Worm (Caenorhabditis elegans) whole organism, L4 larva: ENCODE measurements around the gene rps-11.

Source experiments
- ZK546.5 ChIP-seq, 2 experiments: sonication (generic microtip); optimal IDR thresholded peaks; 2 replicates each; lab custom pipeline; 2017; ENCODE audit warnings: missing biosample characterization in 2 of 2, missing genetic modification characterization in 2 of 2
- ceh-20 ChIP-seq: fragments of 200-800 bp; sonication (Bioruptor generic); IDR thresholded peaks from 2 replicates; pipeline ENCODE4 v1.3.6; 2022; ENCODE audit warnings: missing genetic modification reagents, missing genetic modification characterization, missing compliant biosample characterization
- daf-19 ChIP-seq: fragments of 200-800 bp; sonication (Bioruptor generic); conservative IDR thresholded peaks from 2 replicates; pipeline ENCODE4 v1.3.6; 2022; ENCODE audit warnings: missing genetic modification characterization, missing compliant biosample characterization
- hif-1 ChIP-seq, 2 experiments: sonication (generic microtip); optimal IDR thresholded peaks; 2 replicates each; lab custom pipeline; 2016 to 2017; ENCODE audit warnings: missing compliant biosample characterization in 2 of 2, missing genetic modification characterization in 2 of 2, missing genetic modification reagents in 2 of 2, missing genotype in 2 of 2, mild to moderate bottlenecking in 1 of 2
- madf-9 ChIP-seq: fragments of 200-800 bp; sonication (Bioruptor generic); conservative IDR thresholded peaks from 2 replicates; pipeline ENCODE4 v1.3.6; 2022; ENCODE audit warnings: missing genetic modification reagents, missing genetic modification characterization, missing compliant biosample characterization
- mes-2 ChIP-seq: sonication (generic microtip); optimal IDR thresholded peaks from 2 replicates; lab custom pipeline; 2016; ENCODE audit warnings: missing genotype, mild to moderate bottlenecking, missing genetic modification characterization, missing compliant biosample characterization; ENCODE audit not compliant: poor library complexity, severe bottlenecking
- nhr-41 ChIP-seq: fragments of 200-800 bp; sonication (Bioruptor generic); IDR thresholded peaks from 2 replicates; pipeline ENCODE4 v1.3.6; 2022; ENCODE audit warnings: missing genetic modification reagents, missing genetic modification characterization, missing compliant biosample characterization
- nhr-77 ChIP-seq: fragments of 150-350 bp; optimal IDR thresholded peaks from 2 replicates; lab custom pipeline; 2014; ENCODE audit warnings: missing biosample characterization, missing genetic modification characterization
- ztf-11 ChIP-seq: fragments of 150-350 bp; optimal IDR thresholded peaks from 2 replicates; lab custom pipeline; 2014; ENCODE audit warnings: missing biosample characterization, missing genetic modification characterization

DNA sequence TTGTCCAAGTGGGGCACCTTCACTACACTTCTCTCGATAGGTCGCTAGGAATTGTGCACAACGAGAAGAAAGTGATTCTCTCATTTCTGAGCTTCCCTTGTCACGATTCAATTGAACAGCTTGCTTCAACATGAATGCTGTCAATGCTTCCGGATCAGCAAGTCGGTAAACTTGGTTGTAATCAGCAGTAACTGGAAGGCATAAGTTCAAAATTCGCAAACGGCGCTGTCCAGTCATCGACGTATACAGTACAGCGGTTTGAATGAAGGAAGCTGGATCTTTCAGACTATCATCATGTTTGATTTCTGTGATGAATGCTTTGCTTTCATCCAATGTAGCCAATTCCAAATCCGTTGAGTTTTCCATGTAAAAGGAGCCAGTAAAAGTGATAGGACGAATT lies 39.4 kb upstream of the rps-11 start:
- TF ChIP-seq nhr-41 (GFP tag; lab: Robert Waterston, UW) (no peak), madf-9 (GFP tag; lab: Robert Waterston, UW) (no peak), hif-1 (tag; optimal IDR thresholded peaks at IDR 0.05; lab: Kevin White, UChicago) (no peak), ZK546.5 (tag; optimal IDR thresholded peaks at IDR 0.05; lab: Kevin White, UChicago) (no peak), mes-2 (tag; lab: Kevin White, UChicago) (no peak), nhr-77 (tag; lab: Kevin White, UChicago) (no peak), daf-19 (GFP tag; lab: Robert Waterston, UW) (no peak), ztf-11 (no peak), ceh-20 (GFP tag; lab: Robert Waterston, UW) (no peak)
